Worm (Caenorhabditis elegans): ENCODE data around the gene ZC513.3.
A peak's percentile ranks its signal among the peaks of the same experiment; 100 is the strongest.

Gene ZC513.3

ce11 chrV:8000929-8001513 is 45.8 kb upstream of the ZC513.3 start, which contains the start of gene Y97E10AR.1 (continued):
- TF ChIP-seq aly-2 (tag; optimal IDR thresholded peaks at IDR 0.05) = no peak
- no peak for TF ChIP-seq ceh-62 (tag; optimal IDR thresholded peaks at IDR 0.05)
- TF ChIP-seq tra-1 (GFP tag; IDR thresholded peaks at IDR 0.05) = 0 out of 2 replicates have a peak, but pooled peaks have one; percentile 28
- TF ChIP-seq sdz-12 (GFP tag; optimal IDR thresholded peaks at IDR 0.05) = no peak
- TF ChIP-seq T20F7.1 (GFP tag; optimal IDR thresholded peaks at IDR 0.05) = peak; percentile 74
- TF ChIP-seq attf-4 (tag; optimal IDR thresholded peaks at IDR 0.05) = no peak
- 0 out of 2 replicates have a peak, but pooled peaks have one; percentile 15 for TF ChIP-seq saeg-2 (GFP tag; IDR thresholded peaks at IDR 0.05)
- TF ChIP-seq nhr-25 (tag; optimal IDR thresholded peaks at IDR 0.05; ENCODE audit: borderline replicate concordance, insufficient read depth) = no peak
- TF ChIP-seq hlh-30 (tag; optimal IDR thresholded peaks at IDR 0.05; ENCODE audit: insufficient read depth) = peak; percentile 95
- TF ChIP-seq dmd-6 (GFP tag; IDR thresholded peaks at IDR 0.05) = peak; percentile 94
- TF ChIP-seq pha-4 (GFP tag; IDR thresholded peaks at IDR 0.05) = peak; percentile 56; the same call in 1 of the 2 replicates
- peak; percentile 39 for TF ChIP-seq pha-4 (tag; optimal IDR thresholded peaks at IDR 0.05)
- no peak for TF ChIP-seq R02D3.7 (tag; optimal IDR thresholded peaks at IDR 0.05)
- TF ChIP-seq vab-7 (GFP tag; IDR thresholded peaks at IDR 0.05) = no peak
- 0 out of 2 replicates have a peak, but pooled peaks have one; percentile 42 for TF ChIP-seq mxl-2 (GFP tag; conservative IDR thresholded peaks at IDR 0.05)

DNA sequence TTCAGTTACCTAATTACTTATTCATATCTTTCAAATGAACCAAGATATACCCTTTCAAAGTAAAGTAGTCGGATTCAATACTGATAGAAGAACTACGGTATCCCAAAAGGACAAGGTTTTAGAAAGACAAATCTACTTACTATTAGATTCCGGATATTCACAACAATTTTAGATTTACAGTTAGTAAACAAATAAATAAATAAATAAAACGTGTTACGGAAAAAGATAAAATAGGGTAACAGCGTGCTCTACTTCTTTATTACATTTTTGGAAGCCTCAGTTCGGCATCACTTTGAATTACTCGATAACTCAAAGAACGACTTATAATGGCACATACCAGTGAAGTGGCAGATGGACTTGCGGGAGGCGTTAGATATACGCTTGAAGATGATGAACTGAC is 41.8 kb upstream of the ZC513.3 start, which contains the start of gene Y97E10AR.8:
Gene Y97E10AR.8, plus strand, starts transcription at position 301 of the 400 bp plus-strand sequence.
- TF ChIP-seq attf-4 (tag; optimal IDR thresholded peaks at IDR 0.05) (no peak), sdz-12 (GFP tag; optimal IDR thresholded peaks at IDR 0.05) (no peak), F49E8.2 (tag; optimal IDR thresholded peaks at IDR 0.05; ENCODE audit: borderline replicate concordance) (no peak)

DNA sequence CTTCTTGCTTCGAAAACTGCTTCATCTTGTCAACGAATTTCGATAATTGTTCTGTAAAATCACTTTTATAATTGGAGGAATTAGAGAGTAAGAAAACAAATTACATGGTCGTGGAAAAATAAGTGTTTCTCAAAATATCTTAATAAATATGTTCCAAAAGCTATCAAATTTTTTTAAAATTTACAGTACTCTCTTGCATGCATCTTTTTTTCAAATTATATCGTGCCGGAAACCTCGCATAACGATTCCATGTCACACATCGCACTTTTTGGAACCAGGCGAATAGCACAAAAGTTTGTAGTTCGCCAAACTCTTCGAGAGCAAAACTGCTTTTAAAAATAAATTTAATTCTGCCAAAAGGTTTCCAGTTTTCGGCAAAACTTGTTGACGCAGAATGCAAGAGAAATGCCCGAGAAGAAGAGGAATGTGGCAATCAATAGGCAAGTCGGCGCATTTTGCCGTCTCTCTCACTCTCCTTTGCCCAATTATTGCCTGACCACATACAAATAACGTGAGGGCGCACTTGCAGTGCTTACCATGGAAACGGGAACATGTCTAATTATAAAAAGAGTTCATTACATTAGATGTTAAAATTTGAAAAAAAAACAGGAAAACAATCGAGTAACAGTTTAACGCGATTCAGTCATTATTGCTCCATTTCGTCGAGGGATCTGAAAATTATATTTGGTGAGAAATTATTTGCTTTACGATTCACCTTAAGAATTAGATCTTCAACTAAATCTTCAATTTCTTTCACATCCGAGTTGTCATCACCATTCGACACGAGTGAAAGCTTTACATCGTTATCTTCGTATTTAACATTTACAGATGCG is 39.1 kb upstream of the ZC513.3 start, which contains the start of gene Y97E10AR.3:
Gene Y97E10AR.3, minus strand, starts transcription at position 51 of the 833 bp plus-strand sequence.
- no peak for TF ChIP-seq mep-1 (tag; optimal IDR thresholded peaks at IDR 0.05)
- TF ChIP-seq unc-62 (GFP tag; optimal IDR thresholded peaks at IDR 0.05 in 1 of 2) = peak in 1 of 2 experiments; percentile 95
- TF ChIP-seq unc-62 (tag; optimal IDR thresholded peaks at IDR 0.05) = no peak
- TF ChIP-seq pha-4 (GFP tag; IDR thresholded peaks at IDR 0.05) = no peak
- no peak for TF ChIP-seq pha-4 (tag; optimal IDR thresholded peaks at IDR 0.05)
- TF ChIP-seq ceh-62 (tag; optimal IDR thresholded peaks at IDR 0.05) = no peak
- TF ChIP-seq F44E2.7 (GFP tag; IDR thresholded peaks at IDR 0.05) = no peak
- TF ChIP-seq daf-19 (GFP tag; conservative IDR thresholded peaks at IDR 0.05) = no peak
- TF ChIP-seq aha-1 (tag) = peak; percentile 95
- TF ChIP-seq aly-2 (tag; optimal IDR thresholded peaks at IDR 0.05) = no peak

DNA sequence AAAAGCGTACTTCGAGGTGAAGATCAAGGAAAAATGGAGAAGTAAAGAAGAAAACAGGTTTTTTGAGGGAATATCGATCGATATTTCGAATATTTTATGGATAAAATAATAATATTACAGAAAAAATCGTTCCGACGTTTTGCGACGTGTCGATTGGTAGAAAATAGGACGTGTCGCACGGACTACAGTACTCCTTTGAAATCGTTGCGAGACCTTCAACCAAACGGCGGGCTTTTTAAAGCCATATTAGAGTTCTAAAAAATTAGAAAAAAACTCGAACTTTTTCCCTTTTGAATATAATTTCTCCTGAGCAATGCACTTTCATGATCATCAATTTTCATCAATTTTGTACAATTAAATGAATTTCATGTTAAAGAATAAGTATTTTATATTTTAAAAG is 36.7 kb upstream of the ZC513.3 start, which contains the start of gene Y97E10AR.4:
Gene Y97E10AR.4, minus strand, starts transcription at position 131 of the 400 bp plus-strand sequence.
- TF ChIP-seq vab-7 (GFP tag; IDR thresholded peaks at IDR 0.05) = no peak
- no peak for TF ChIP-seq egl-43 (GFP tag; IDR thresholded peaks at IDR 0.05)
- peak; percentile 7 for TF ChIP-seq mes-2 (tag; optimal IDR thresholded peaks at IDR 0.05; ENCODE audit: poor library complexity, severe bottlenecking)
- no peak for TF ChIP-seq hmg-1.1 (GFP tag; IDR thresholded peaks at IDR 0.05)
- no peak for TF ChIP-seq nhr-10 (tag; optimal IDR thresholded peaks at IDR 0.05)
- TF ChIP-seq pha-4 (GFP tag; IDR thresholded peaks at IDR 0.05) = no peak
- no peak for TF ChIP-seq pha-4 (tag; optimal IDR thresholded peaks at IDR 0.05)
- peak; percentile 26 for TF ChIP-seq mep-1 (tag; optimal IDR thresholded peaks at IDR 0.05)
- TF ChIP-seq attf-4 (tag; optimal IDR thresholded peaks at IDR 0.05) = no peak

DNA sequence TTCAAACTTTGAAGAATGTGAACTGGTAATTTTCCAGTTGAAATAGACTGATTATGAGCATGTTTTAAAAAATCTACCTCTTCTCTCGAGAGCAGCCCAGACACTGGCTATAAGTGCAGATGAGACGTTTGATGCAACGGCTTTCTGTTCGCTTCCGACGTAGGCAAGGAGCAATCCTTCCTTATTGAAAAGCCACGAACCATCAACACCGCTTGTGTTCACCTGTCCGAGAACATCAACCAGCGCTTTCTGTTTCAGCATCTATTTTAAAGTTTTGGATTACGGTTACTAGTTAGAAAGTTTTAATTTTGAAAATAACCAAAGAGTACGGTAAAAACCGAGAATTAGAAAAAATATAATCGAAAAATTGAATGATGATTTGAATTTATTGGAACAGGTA is 36.0 kb upstream of the ZC513.3 start, which contains the start of gene lmtr-2:
Gene lmtr-2, minus strand, starts transcription at position 261 of the 400 bp plus-strand sequence.
- TF ChIP-seq aha-1 (tag) = peak; percentile 88
- TF ChIP-seq ama-1 (optimal IDR thresholded peaks at IDR 0.05) = peak; percentile 74
- TF ChIP-seq lin-38 (GFP tag; IDR thresholded peaks at IDR 0.05) = no peak
- TF ChIP-seq ceh-62 (tag; optimal IDR thresholded peaks at IDR 0.05) = no peak
- no peak for TF ChIP-seq daf-16 (GFP tag; optimal IDR thresholded peaks at IDR 0.05)
- peak; percentile 29 for TF ChIP-seq daf-16 (tag; optimal IDR thresholded peaks at IDR 0.05)
